Worm (Caenorhabditis elegans): Measurements from ENCODE around the gene nas-39.
"Not testable (repeated sequence)": the region's sequence is repeated elsewhere in the genome, so short reads cannot be mapped to it uniquely, and the experiment has no call there.

nas-39 gene

ce11 chrX:16451124-16451523, 5.6 kb upstream of the nas-39 start (continued):
- no peak for TF ChIP-seq repo-1 (tag; optimal IDR thresholded peaks at IDR 0.05)

ce11 chrX:16451642-16452041, 5.1 kb upstream of the nas-39 start, which contains the start of gene F38E9.4:
F38E9.4 (plus strand) TSS chrX:16451942.
- not testable (repeated sequence) for TF ChIP-seq nfya-2 (GFP tag; IDR thresholded peaks at IDR 0.05); F33H1.4 (GFP tag; IDR thresholded peaks at IDR 0.05); sdz-38 (tag; optimal IDR thresholded peaks at IDR 0.05)

ce11 chrX:16457113-16457512, 386 bp downstream of the nas-39 start:
- TF ChIP-seq zfh-2 (GFP tag; conservative IDR thresholded peaks at IDR 0.05): peak; percentile 78
- TF ChIP-seq madf-3 (GFP tag; IDR thresholded peaks at IDR 0.05): no peak
- no peak for TF ChIP-seq B0019.2 (GFP tag; conservative IDR thresholded peaks at IDR 0.05)
- TF ChIP-seq snpc-1.1 (tag; optimal IDR thresholded peaks at IDR 0.05; ENCODE audit: insufficient read depth): no peak
- no peak for TF ChIP-seq efl-1 (GFP tag; optimal IDR thresholded peaks at IDR 0.05)
- no peak for TF ChIP-seq nhr-80 (tag; optimal IDR thresholded peaks at IDR 0.05)

- TF ChIP-seq hmg-1.2 (GFP tag; IDR thresholded peaks at IDR 0.05) (no peak), hrde-1 (tag; optimal IDR thresholded peaks at IDR 0.05; ENCODE audit: borderline replicate concordance) (no peak), lir-1 (GFP tag; conservative IDR thresholded peaks at IDR 0.05) (no peak), snpc-3.4 (tag; optimal IDR thresholded peaks at IDR 0.05) (peak; percentile 46), tlf-1 (GFP tag; optimal IDR thresholded peaks at IDR 0.05) (no peak), ceh-40 (GFP tag; IDR thresholded peaks at IDR 0.05) (no peak), him-1 (tag; optimal IDR thresholded peaks at IDR 0.05) (peak; percentile 72), nhr-179 (tag; optimal IDR thresholded peaks at IDR 0.05) (no peak), ama-1 (optimal IDR thresholded peaks at IDR 0.05) (no peak), ama-1 (GFP tag; optimal IDR thresholded peaks at IDR 0.05) (no peak), B0261.1 (tag; optimal IDR thresholded peaks at IDR 0.05) (peak; percentile 68), Y56A3A.18 (GFP tag; IDR thresholded peaks at IDR 0.05) (no peak), cebp-2 (GFP tag; IDR thresholded peaks at IDR 0.05) (no peak), sea-2 (GFP tag; IDR thresholded peaks at IDR 0.05) (no peak), hlh-26 (GFP tag; conservative IDR thresholded peaks at IDR 0.05) (no peak), gei-17 (GFP tag; optimal IDR thresholded peaks at IDR 0.05) (no peak), let-526 (GFP tag; IDR thresholded peaks at IDR 0.05) (no peak), ztf-25 (GFP tag; IDR thresholded peaks at IDR 0.05) (no peak), Y79H2A.3 (GFP tag; conservative IDR thresholded peaks at IDR 0.05) (no peak), mxl-1 (tag; optimal IDR thresholded peaks at IDR 0.05) (no peak), Y95B8A.8 (GFP tag; IDR thresholded peaks at IDR 0.05) (no peak), nhr-80 (tag; optimal IDR thresholded peaks at IDR 0.05) (no peak), snpc-4 (GFP tag; optimal IDR thresholded peaks at IDR 0.05) (peak; percentile 50), snpc-4 (tag; optimal IDR thresholded peaks at IDR 0.05) (peak in 3 of 4 experiments; percentile 20 to 73 (median 57)), F57A8.1 (GFP tag; optimal IDR thresholded peaks at IDR 0.05) (no peak), madf-10 (tag; optimal IDR thresholded peaks at IDR 0.05) (no peak), D2030.7 (GFP tag; IDR thresholded peaks at IDR 0.05) (peak; percentile 56), tbp1 (GFP tag; optimal IDR thresholded peaks at IDR 0.05) (peak; percentile 89), dpff-1 (tag; optimal IDR thresholded peaks at IDR 0.05) (no peak), ceh-91 (GFP tag; IDR thresholded peaks at IDR 0.05) (no peak), F49E8.2 (tag; optimal IDR thresholded peaks at IDR 0.05; ENCODE audit: insufficient read depth) (no peak), ztf-18 (tag; optimal IDR thresholded peaks at IDR 0.05) (no peak), nhr-120 (GFP tag; IDR thresholded peaks at IDR 0.05) (no peak), F23B12.7 (tag; optimal IDR thresholded peaks at IDR 0.05; ENCODE audit: insufficient read depth) (no peak), xnd-1 (tag; optimal IDR thresholded peaks at IDR 0.05) (no peak), ccch-3 (GFP tag; optimal IDR thresholded peaks at IDR 0.05) (no peak)
Measured at ce11 chrX:16461319-16461718, 4.6 kb downstream of the nas-39 start.

Data from whole organism, young adult.